Fruit fly (Drosophila melanogaster) whole organism, adult: Measurements from ENCODE around the gene CG31089.

Source experiments
- CG11617 ChIP-seq: fragments of 200-800 bp; sonication (Bioruptor generic); optimal IDR thresholded peaks from 2 replicates; lab custom pipeline; 2017; ENCODE audit warnings: mild to moderate bottlenecking, missing biosample characterization, missing genetic modification reagents, missing genetic modification characterization
- CG12768 ChIP-seq: fragments of 200-800 bp; sonication (Bioruptor generic); optimal IDR thresholded peaks from 2 replicates; lab custom pipeline; 2017; ENCODE audit warnings: missing biosample characterization, missing genetic modification characterization, mild to moderate bottlenecking, moderate library complexity, missing genetic modification reagents
- CG33017 ChIP-seq: fragments of 200-800 bp; sonication (Bioruptor generic); optimal IDR thresholded peaks from 2 replicates; lab custom pipeline; 2018; ENCODE audit warnings: missing biosample characterization, mild to moderate bottlenecking, missing genetic modification characterization, moderate library complexity
- CG5204 ChIP-seq: fragments of 200-800 bp; sonication (Bioruptor generic); optimal IDR thresholded peaks from 2 replicates; lab custom pipeline; 2016; ENCODE audit warnings: missing biosample characterization, missing genetic modification characterization
- CG7101 ChIP-seq: fragments of 200-800 bp; sonication (Bioruptor generic); optimal IDR thresholded peaks from 2 replicates; lab custom pipeline; 2018; ENCODE audit warnings: missing biosample characterization, mild to moderate bottlenecking, missing genetic modification characterization, moderate library complexity
- Crg-1 ChIP-seq: fragments of 200-800 bp; sonication (Bioruptor generic); optimal IDR thresholded peaks from 2 replicates; lab custom pipeline; 2016; ENCODE audit warnings: missing biosample characterization, missing genetic modification characterization
- Hr96 ChIP-seq: fragments of 200-800 bp; sonication (Bioruptor generic); optimal IDR thresholded peaks from 2 replicates; lab custom pipeline; 2016; ENCODE audit warnings: missing biosample characterization, missing genetic modification characterization

DNA sequence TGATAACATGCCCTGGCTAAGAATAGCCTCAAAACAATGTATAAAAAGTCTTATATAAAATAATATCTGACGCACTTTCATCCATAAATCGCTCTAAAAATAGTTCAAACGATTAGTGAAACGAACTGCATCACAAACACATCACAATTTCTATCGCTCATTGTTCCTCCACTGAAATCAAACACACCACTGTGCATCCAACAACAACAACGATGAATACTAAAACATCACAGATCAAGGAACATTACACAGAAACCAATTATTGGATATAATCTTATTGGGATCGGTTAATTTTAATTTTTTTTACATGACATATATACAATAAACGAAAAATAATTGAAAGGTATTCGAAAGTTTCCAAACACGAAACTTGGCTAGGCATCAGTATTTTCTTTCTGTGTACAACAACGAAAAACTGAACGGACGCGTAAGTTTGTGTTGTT lies 23.1 kb upstream of the CG31089 start:
- TF ChIP-seq CG12768 (GFP tag; lab: Kevin White, UChicago) (no peak), CG33017 (no peak), CG7101 (no peak), CG5204 (GFP tag; lab: Kevin White, UChicago) (no peak), Crg-1 (no peak), Hr96 (GFP tag; lab: Kevin White, UChicago) (no peak), CG11617 (GFP tag; lab: Kevin White, UChicago) (no peak)
